Worm (Caenorhabditis elegans): ENCODE results near the gene M03F8.6.

M03F8.6 gene

DNA sequence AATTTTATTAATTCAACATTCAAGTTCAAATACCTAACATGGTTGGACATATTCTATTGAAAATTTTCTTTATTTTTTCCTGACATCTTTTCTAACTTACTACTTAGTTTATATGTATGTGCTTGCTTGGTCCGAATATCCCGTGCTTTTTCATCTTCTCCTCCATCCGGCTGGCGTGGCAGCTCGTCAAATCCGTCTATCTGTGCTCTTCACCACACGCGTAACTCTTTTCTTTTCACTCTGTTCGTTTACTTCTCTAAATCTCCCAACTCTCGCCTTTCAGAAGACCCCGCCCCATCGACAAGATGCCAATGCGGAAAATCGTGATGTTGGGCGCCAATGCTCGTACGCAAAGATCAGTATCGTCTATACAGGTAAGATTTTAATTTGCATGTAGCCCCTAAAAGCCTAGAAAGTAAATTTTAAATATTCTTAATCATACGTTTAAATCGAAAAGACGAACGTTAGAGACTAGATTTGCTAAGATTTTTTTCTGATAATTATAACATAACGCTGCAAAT, 10.1 kb upstream of the M03F8.6 start:
- TF ChIP-seq tbx-11 (GFP tag; IDR thresholded peaks at IDR 0.05): no peak
- no peak for TF ChIP-seq hnd-1 (tag; optimal IDR thresholded peaks at IDR 0.05)
- no peak for TF ChIP-seq F13C5.2 (tag; optimal IDR thresholded peaks at IDR 0.05)
- no peak for TF ChIP-seq ceh-36 (tag; optimal IDR thresholded peaks at IDR 0.05)
- TF ChIP-seq B0310.2 (tag; optimal IDR thresholded peaks at IDR 0.05): no peak
- TF ChIP-seq flt-1 (GFP tag; IDR thresholded peaks at IDR 0.05): no peak
- no peak for TF ChIP-seq ceh-13 (GFP tag; optimal IDR thresholded peaks at IDR 0.05)
- TF ChIP-seq pes-1 (GFP tag; IDR thresholded peaks at IDR 0.05): no peak
- TF ChIP-seq ama-1 (optimal IDR thresholded peaks at IDR 0.05): no peak
- TF ChIP-seq ets-7 (tag; optimal IDR thresholded peaks at IDR 0.05): no peak
- no peak for TF ChIP-seq hmbx-1 (tag; optimal IDR thresholded peaks at IDR 0.05)
- no peak for TF ChIP-seq tra-4 (tag; optimal IDR thresholded peaks at IDR 0.05)

DNA sequence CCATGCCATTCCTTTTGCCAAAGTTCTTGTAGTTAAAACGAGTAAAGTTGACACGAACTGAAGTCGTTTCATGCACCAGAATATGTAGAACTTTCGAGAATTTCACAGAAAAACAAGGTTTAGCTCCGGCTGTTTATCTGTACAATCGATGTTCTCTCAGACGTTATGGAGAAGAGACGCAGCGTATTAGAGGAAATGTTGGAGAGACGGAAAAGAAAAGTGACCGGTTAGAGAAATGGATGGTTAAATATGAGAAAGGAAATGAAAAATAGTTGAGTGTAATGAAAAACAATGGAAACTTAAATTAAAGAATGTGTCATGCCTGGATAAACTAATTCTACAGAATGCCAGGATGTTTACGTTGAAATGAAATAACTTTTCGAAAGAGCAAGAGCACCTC, 9.0 kb upstream of the M03F8.6 start, which contains the start of gene pcm-1:
Gene pcm-1, minus strand, starts transcription at position 187 of the 400 bp plus-strand sequence.
- TF ChIP-seq ceh-36 (tag; optimal IDR thresholded peaks at IDR 0.05) (no peak), F13C5.2 (tag; optimal IDR thresholded peaks at IDR 0.05) (no peak), aly-1 (tag; optimal IDR thresholded peaks at IDR 0.05) (no peak), tbx-37 (GFP tag; conservative IDR thresholded peaks at IDR 0.05) (no peak), scrt-1 (GFP tag; IDR thresholded peaks at IDR 0.05) (no peak), flt-1 (GFP tag; IDR thresholded peaks at IDR 0.05) (no peak), tbx-11 (GFP tag; IDR thresholded peaks at IDR 0.05) (no peak), hmg-4 (GFP tag; optimal IDR thresholded peaks at IDR 0.05) (no peak), tra-4 (tag; optimal IDR thresholded peaks at IDR 0.05) (no peak)

DNA sequence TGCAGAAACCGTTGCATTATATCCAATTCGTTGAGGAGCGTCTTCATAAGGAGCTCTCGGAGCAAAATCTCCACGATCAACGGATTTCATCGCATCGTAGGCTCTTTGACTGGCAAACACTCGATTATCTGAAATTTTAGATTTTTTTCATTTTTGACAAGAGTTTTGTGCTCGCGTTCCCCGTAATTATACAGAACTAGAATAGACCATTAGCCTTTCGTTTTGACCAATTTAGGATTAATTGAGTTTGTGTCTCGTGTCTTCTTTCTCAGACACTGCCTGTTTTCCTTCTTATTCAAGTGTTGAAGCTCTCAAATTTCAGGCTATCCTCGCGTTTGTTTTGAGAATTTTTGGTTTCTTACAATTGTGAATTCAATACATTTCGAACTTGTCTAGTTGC, 8.4 kb upstream of the M03F8.6 start:
- TF ChIP-seq ets-7 (tag; optimal IDR thresholded peaks at IDR 0.05) (no peak), ceh-36 (tag; optimal IDR thresholded peaks at IDR 0.05) (no peak), pes-1 (GFP tag; IDR thresholded peaks at IDR 0.05) (no peak), F13C5.2 (tag; optimal IDR thresholded peaks at IDR 0.05) (no peak), tbx-11 (GFP tag; IDR thresholded peaks at IDR 0.05) (no peak), hmbx-1 (tag; optimal IDR thresholded peaks at IDR 0.05) (no peak), hmg-4 (GFP tag; optimal IDR thresholded peaks at IDR 0.05) (no peak)

DNA sequence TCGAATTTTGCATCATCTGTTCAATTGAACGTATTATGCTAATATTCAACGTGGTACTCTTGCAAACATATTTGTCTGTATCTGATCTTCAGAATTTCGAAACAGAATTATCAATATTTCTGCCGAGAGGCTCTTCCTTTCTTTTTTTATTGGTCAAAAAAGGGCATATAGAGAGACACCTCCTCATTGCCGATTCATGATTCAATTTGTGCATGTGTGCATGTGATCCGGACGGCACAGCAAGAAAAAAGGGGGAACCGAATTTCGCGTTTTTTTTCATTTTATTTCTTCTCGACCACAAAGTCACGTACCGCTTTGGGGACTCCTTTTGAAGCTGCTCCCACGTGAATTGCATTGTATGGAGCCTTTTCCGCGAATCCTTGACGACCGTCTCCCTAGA, 6.9 kb upstream of the M03F8.6 start, which contains the start of gene mcp-1:
Gene mcp-1, plus strand, starts transcription at position 292 of the 400 bp plus-strand sequence.
- TF ChIP-seq scrt-1 (GFP tag; IDR thresholded peaks at IDR 0.05) (no peak), pes-1 (GFP tag; IDR thresholded peaks at IDR 0.05) (no peak), hmbx-1 (tag; optimal IDR thresholded peaks at IDR 0.05) (no peak), tra-4 (tag; optimal IDR thresholded peaks at IDR 0.05) (no peak), ama-1 (optimal IDR thresholded peaks at IDR 0.05) (no peak), hmg-4 (GFP tag; optimal IDR thresholded peaks at IDR 0.05) (no peak), aly-1 (tag; optimal IDR thresholded peaks at IDR 0.05) (no peak), F13C5.2 (tag; optimal IDR thresholded peaks at IDR 0.05) (no peak), ets-7 (tag; optimal IDR thresholded peaks at IDR 0.05) (no peak), sea-1 (GFP tag; conservative IDR thresholded peaks at IDR 0.05) (no peak)

DNA sequence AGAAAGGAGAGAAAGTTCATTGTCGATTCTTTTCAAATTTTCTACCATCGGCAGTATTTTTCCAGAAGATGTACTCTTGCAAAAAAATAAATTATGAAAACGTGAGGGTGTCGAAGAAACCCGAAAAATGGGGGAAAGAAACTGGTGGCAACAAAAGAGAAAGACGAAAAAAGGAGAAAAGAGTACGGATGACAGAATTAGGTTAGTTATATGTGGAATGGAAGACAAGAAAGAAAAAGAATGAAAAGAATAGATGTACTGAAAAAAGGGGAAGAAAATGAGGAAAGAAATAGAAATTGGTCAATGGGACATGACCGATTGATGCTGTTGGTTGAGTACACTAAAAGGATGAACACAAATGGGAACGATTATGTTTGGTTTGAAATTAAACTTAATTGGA, 980 bp upstream of the M03F8.6 start:
- TF ChIP-seq aly-1 (tag; optimal IDR thresholded peaks at IDR 0.05) (no peak), scrt-1 (GFP tag; IDR thresholded peaks at IDR 0.05) (no peak), F13C5.2 (tag; optimal IDR thresholded peaks at IDR 0.05) (no peak), ama-1 (optimal IDR thresholded peaks at IDR 0.05) (no peak)

DNA sequence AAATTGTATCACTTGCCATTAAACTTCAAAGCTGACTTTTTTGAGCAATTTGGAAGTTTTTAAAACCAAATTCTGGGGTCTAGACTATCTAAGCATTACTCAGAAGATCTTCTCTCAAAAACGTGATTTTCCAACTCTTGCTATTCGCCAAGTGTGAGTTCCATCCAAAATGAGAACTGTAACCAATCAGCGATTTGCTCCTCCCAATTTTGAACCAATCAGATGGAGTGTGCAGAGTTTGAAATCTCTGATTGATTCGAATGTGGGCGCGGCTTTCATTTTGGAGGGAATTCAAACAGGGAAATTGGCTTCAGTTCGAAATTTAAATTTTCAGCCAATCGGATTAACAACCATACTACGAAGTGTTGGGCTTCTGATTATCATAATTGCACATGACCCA, 1.6 kb downstream of the M03F8.6 start:
- TF ChIP-seq flt-1 (GFP tag; IDR thresholded peaks at IDR 0.05) (no peak), tbx-37 (GFP tag; conservative IDR thresholded peaks at IDR 0.05) (no peak), scrt-1 (GFP tag; IDR thresholded peaks at IDR 0.05) (no peak), sea-1 (GFP tag; conservative IDR thresholded peaks at IDR 0.05) (no peak), aly-1 (tag; optimal IDR thresholded peaks at IDR 0.05) (no peak), hnd-1 (tag; optimal IDR thresholded peaks at IDR 0.05) (no peak)

DNA sequence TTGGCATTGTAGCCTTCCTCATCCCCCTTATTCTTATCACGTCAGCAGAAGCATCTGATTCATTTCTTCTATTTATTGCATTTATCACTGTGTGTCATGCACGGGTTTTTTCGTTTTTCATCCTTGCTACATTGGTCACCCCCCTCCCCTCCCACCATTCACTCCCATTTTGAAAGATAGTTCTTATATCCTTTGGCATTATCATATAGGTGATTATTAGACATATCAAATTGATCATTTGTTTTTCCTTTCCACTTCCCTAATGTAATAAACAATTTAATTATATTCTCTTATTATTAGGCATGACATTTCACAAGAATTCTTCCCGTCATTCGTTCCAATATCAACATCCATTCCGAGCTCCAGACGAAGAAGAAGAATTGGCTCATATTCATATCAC, 3.5 kb downstream of the M03F8.6 start, which contains the start of gene M03F8.1:
Gene M03F8.1, plus strand, starts transcription at position 301 of the 400 bp plus-strand sequence.
- TF ChIP-seq hmbx-1 (tag; optimal IDR thresholded peaks at IDR 0.05) (no peak), tbx-11 (GFP tag; IDR thresholded peaks at IDR 0.05) (no peak), sea-1 (GFP tag; conservative IDR thresholded peaks at IDR 0.05) (no peak), tra-4 (tag; optimal IDR thresholded peaks at IDR 0.05) (no peak), hmg-4 (GFP tag; optimal IDR thresholded peaks at IDR 0.05) (no peak), ceh-13 (GFP tag; optimal IDR thresholded peaks at IDR 0.05) (no peak)

DNA sequence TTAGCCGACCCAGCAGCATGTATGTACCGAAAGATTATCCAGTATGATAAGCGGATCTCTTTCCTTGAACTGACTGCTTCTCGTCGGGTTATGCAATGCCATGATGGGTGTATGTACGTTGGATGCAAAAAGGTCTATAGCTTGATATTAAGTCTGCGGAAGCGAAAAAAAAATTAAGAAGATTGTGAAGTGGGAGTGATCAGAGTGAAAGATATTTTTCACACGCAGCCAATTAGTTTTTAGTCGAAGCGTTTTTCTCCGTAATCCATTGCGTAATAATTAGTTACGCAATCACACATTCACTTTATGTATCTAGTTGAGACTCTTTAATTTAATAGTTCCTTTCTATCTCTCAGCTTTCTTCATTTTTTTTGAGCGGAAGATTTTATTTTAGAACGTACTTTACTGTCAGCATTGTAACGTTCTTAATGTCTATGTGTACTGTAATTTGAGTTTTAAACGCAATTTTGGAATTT, 4.9 kb downstream of the M03F8.6 start:
- TF ChIP-seq F13C5.2 (tag; optimal IDR thresholded peaks at IDR 0.05) (no peak), ets-7 (tag; optimal IDR thresholded peaks at IDR 0.05) (no peak), tbx-11 (GFP tag; IDR thresholded peaks at IDR 0.05) (no peak), sea-1 (GFP tag; conservative IDR thresholded peaks at IDR 0.05) (no peak), flt-1 (GFP tag; IDR thresholded peaks at IDR 0.05) (no peak), scrt-1 (GFP tag; IDR thresholded peaks at IDR 0.05) (no peak), pes-1 (GFP tag; IDR thresholded peaks at IDR 0.05) (no peak), ama-1 (optimal IDR thresholded peaks at IDR 0.05) (no peak), tra-4 (tag; optimal IDR thresholded peaks at IDR 0.05) (no peak)

DNA sequence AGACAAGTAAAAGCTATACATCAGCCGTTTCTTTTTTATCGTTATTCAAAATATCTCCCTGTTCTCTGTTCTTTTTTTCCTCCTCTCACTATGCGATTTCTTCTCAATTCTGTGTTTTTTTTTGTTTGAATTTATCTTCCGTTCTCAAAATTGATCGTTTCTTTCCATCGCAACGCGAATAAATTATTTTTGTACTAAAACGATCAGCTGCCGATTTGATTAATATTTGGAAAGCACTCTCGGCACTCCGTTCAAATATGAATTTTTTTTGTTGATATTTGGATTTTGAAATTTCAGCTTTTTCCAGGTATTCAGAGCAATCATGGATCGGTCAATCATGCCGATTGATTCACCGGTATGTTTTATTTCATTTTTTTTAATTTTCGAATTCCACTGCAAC, 11.5 kb downstream of the M03F8.6 start, which contains the start of gene pst-1:
Gene pst-1, plus strand, starts transcription at position 301 of the 400 bp plus-strand sequence.
- TF ChIP-seq hmg-4 (GFP tag; optimal IDR thresholded peaks at IDR 0.05): no peak
- TF ChIP-seq pes-1 (GFP tag; IDR thresholded peaks at IDR 0.05): no peak
- TF ChIP-seq F13C5.2 (tag; optimal IDR thresholded peaks at IDR 0.05): no peak
- no peak for TF ChIP-seq ceh-13 (GFP tag; optimal IDR thresholded peaks at IDR 0.05)
- TF ChIP-seq ets-7 (tag; optimal IDR thresholded peaks at IDR 0.05): no peak
- TF ChIP-seq ceh-36 (tag; optimal IDR thresholded peaks at IDR 0.05): no peak
- TF ChIP-seq sea-1 (GFP tag; conservative IDR thresholded peaks at IDR 0.05): no peak
- TF ChIP-seq scrt-1 (GFP tag; IDR thresholded peaks at IDR 0.05): no peak
- no peak for TF ChIP-seq flt-1 (GFP tag; IDR thresholded peaks at IDR 0.05)
- TF ChIP-seq B0310.2 (tag; optimal IDR thresholded peaks at IDR 0.05): no peak
- TF ChIP-seq hnd-1 (tag; optimal IDR thresholded peaks at IDR 0.05): no peak
- no peak for TF ChIP-seq ama-1 (optimal IDR thresholded peaks at IDR 0.05)
- TF ChIP-seq tra-4 (tag; optimal IDR thresholded peaks at IDR 0.05): no peak
- no peak for TF ChIP-seq hmbx-1 (tag; optimal IDR thresholded peaks at IDR 0.05)
- TF ChIP-seq aly-1 (tag; optimal IDR thresholded peaks at IDR 0.05): no peak
